Worm (Caenorhabditis elegans) whole organism, young adult: ENCODE measurements around the gene K03H1.13.

Experiments
- C06A6.2 ChIP-seq: fragments of 200-800 bp; sonication (Bioruptor generic); conservative IDR thresholded peaks from 2 replicates; pipeline ENCODE4 v1.3.6; 2022; ENCODE audit warnings: missing genetic modification characterization, missing compliant biosample characterization
- F10E7.11 ChIP-seq: sonication (generic microtip); optimal IDR thresholded peaks from 2 replicates; lab custom pipeline; 2017; ENCODE audit warnings: mild to moderate bottlenecking, missing genetic modification characterization, moderate library complexity, missing compliant biosample characterization
- F37B4.10 ChIP-seq: fragments of 200-800 bp; sonication (Bioruptor generic); IDR thresholded peaks from 2 replicates; pipeline ENCODE4 v1.3.6; 2022; ENCODE audit warnings: missing genetic modification characterization, missing compliant biosample characterization
- F52B5.7 ChIP-seq: sonication (generic microtip); optimal IDR thresholded peaks from 2 replicates; lab custom pipeline; 2016; ENCODE audit warnings: mild to moderate bottlenecking, missing genetic modification characterization, missing compliant biosample characterization
- F57A8.1 ChIP-seq: fragments of 200-800 bp; sonication (Bioruptor generic); optimal IDR thresholded peaks from 2 replicates; lab custom pipeline; 2018; ENCODE audit warnings: mild to moderate bottlenecking, missing genetic modification characterization, moderate library complexity, missing compliant biosample characterization
- K12H6.12 ChIP-seq: fragments of 200-800 bp; sonication (Bioruptor generic); optimal IDR thresholded peaks from 2 replicates; lab custom pipeline; 2018; ENCODE audit warnings: mild to moderate bottlenecking, missing genetic modification characterization, missing compliant biosample characterization
- Y95B8A.8 ChIP-seq: fragments of 200-800 bp; sonication (Bioruptor generic); IDR thresholded peaks from 2 replicates; pipeline ENCODE4 v1.3.6; 2022; ENCODE audit warnings: missing genetic modification reagents, missing genetic modification characterization, missing compliant biosample characterization
- ZK185.1 ChIP-seq: sonication (generic microtip); optimal IDR thresholded peaks from 2 replicates; lab custom pipeline; 2016; ENCODE audit warnings: mild to moderate bottlenecking, missing genetic modification characterization, missing compliant biosample characterization; ENCODE audit not compliant: poor library complexity, severe bottlenecking
- ama-1 ChIP-seq, 3 experiments: fragments of 150-350 bp in 1 of 3; sonication (generic microtip) in 2 of 3; optimal IDR thresholded peaks; 2 replicates each; lab custom pipeline; 2014 to 2018; ENCODE audit warnings: missing biosample characterization in 2 of 3, missing genetic modification characterization in 2 of 3, missing genetic modification reagents in 2 of 3
- aptf-2 ChIP-seq: fragments of 200-800 bp; sonication (Bioruptor generic); conservative IDR thresholded peaks from 2 replicates; pipeline ENCODE4 v1.3.6; 2022; ENCODE audit warnings: missing genetic modification reagents, missing genetic modification characterization, missing compliant biosample characterization
- atf-7 ChIP-seq: sonication (generic microtip); optimal IDR thresholded peaks from 2 replicates; lab custom pipeline; 2017; ENCODE audit warnings: mild to moderate bottlenecking, missing genetic modification characterization, missing compliant biosample characterization
- athp-1 ChIP-seq: sonication (generic microtip); optimal IDR thresholded peaks from 2 replicates; lab custom pipeline; 2017; ENCODE audit warnings: mild to moderate bottlenecking, missing genetic modification characterization, missing compliant biosample characterization
- attf-5 ChIP-seq: fragments of 200-800 bp; sonication (Bioruptor generic); optimal IDR thresholded peaks from 2 replicates; lab custom pipeline; 2018; ENCODE audit warnings: mild to moderate bottlenecking, missing genetic modification characterization, missing compliant biosample characterization
- attf-6 ChIP-seq: fragments of 200-800 bp; sonication (Bioruptor generic); IDR thresholded peaks from 2 replicates; pipeline ENCODE4 v1.3.6; 2022; ENCODE audit warnings: missing genetic modification reagents, missing genetic modification characterization, missing compliant biosample characterization
- cebp-2 ChIP-seq: fragments of 200-800 bp; sonication (Bioruptor generic); IDR thresholded peaks from 2 replicates; pipeline ENCODE4 v1.3.6; 2022; ENCODE audit warnings: missing genetic modification characterization, missing compliant biosample characterization
- ceh-27 ChIP-seq: fragments of 200-800 bp; sonication (Bioruptor generic); optimal IDR thresholded peaks from 2 replicates; lab custom pipeline; 2018; ENCODE audit warnings: mild to moderate bottlenecking, missing genetic modification characterization, moderate library complexity, missing compliant biosample characterization
- ceh-40 ChIP-seq: fragments of 200-800 bp; sonication (Bioruptor generic); IDR thresholded peaks from 2 replicates; pipeline ENCODE4 v1.3.6; 2022; ENCODE audit warnings: missing genetic modification characterization, missing compliant biosample characterization
- dpff-1 ChIP-seq: sonication (generic microtip); optimal IDR thresholded peaks from 2 replicates; lab custom pipeline; 2017; ENCODE audit warnings: mild to moderate bottlenecking, missing genetic modification characterization, missing compliant biosample characterization
- efl-1 ChIP-seq: fragments of 150-350 bp; optimal IDR thresholded peaks from 2 replicates; lab custom pipeline; 2014; ENCODE audit warnings: missing biosample characterization, missing genetic modification reagents, missing genetic modification characterization
- hlh-26 ChIP-seq: fragments of 200-800 bp; sonication (Bioruptor generic); conservative IDR thresholded peaks from 2 replicates; pipeline ENCODE4 v1.3.6; 2022; ENCODE audit warnings: missing genetic modification reagents, missing genetic modification characterization, missing compliant biosample characterization
- hrde-1 ChIP-seq: sonication (generic microtip); optimal IDR thresholded peaks from 2 replicates; lab custom pipeline; 2016; ENCODE audit warnings: missing genetic modification characterization, mild to moderate bottlenecking, missing compliant biosample characterization, moderate library complexity, missing genotype, missing genetic modification reagents, borderline replicate concordance
- lag-1 ChIP-seq: fragments of 200-800 bp; sonication (Bioruptor generic); IDR thresholded peaks from 2 replicates; pipeline ENCODE4 v1.3.6; 2022; ENCODE audit warnings: missing genetic modification reagents, missing genetic modification characterization, missing compliant biosample characterization
- let-526 ChIP-seq: fragments of 200-800 bp; sonication (Bioruptor generic); IDR thresholded peaks from 2 replicates; pipeline ENCODE4 v1.3.6; 2022; ENCODE audit warnings: missing genetic modification reagents, missing genetic modification characterization, missing compliant biosample characterization
- lin-54 ChIP-seq: fragments of 200-800 bp; sonication (Bioruptor generic); optimal IDR thresholded peaks from 2 replicates; lab custom pipeline; 2018; ENCODE audit warnings: mild to moderate bottlenecking, missing genetic modification characterization, missing compliant biosample characterization
- madf-10 ChIP-seq: sonication (generic microtip); optimal IDR thresholded peaks from 2 replicates; lab custom pipeline; 2016; ENCODE audit warnings: mild to moderate bottlenecking, missing genetic modification characterization, missing compliant biosample characterization
- madf-6 ChIP-seq: fragments of 200-800 bp; sonication (Bioruptor generic); IDR thresholded peaks from 2 replicates; pipeline ENCODE4 v1.3.6; 2022; ENCODE audit warnings: missing genetic modification reagents, missing genetic modification characterization, missing compliant biosample characterization
- mcd-1 ChIP-seq: fragments of 200-800 bp; sonication (Bioruptor generic); IDR thresholded peaks from 2 replicates; pipeline ENCODE4 v1.3.6; 2022; ENCODE audit warnings: missing genetic modification reagents, missing genetic modification characterization, missing compliant biosample characterization
- mel-28 ChIP-seq: sonication (generic microtip); optimal IDR thresholded peaks from 2 replicates; lab custom pipeline; 2016; ENCODE audit warnings: borderline replicate concordance, mild to moderate bottlenecking, missing genetic modification characterization, missing compliant biosample characterization
- mes-4 ChIP-seq: sonication (generic microtip); optimal IDR thresholded peaks from 2 replicates; lab custom pipeline; 2016; ENCODE audit warnings: missing genotype, missing genetic modification characterization, missing compliant biosample characterization
- nfyb-1 ChIP-seq: fragments of 200-800 bp; sonication (Bioruptor generic); IDR thresholded peaks from 2 replicates; pipeline ENCODE4 v1.3.6; 2022; ENCODE audit warnings: missing genetic modification reagents, missing genetic modification characterization, missing compliant biosample characterization
- nhr-90 ChIP-seq: sonication (generic microtip); optimal IDR thresholded peaks from 2 replicates; lab custom pipeline; 2016; ENCODE audit warnings: missing genotype, mild to moderate bottlenecking, missing genetic modification characterization, missing compliant biosample characterization
- pha-4 ChIP-seq: fragments of 150-350 bp; sonication (generic microtip); optimal IDR thresholded peaks from 2 replicates; lab custom pipeline; 2014; ENCODE audit warnings: missing biosample characterization, missing genetic modification reagents, missing genetic modification characterization
- rec-8 ChIP-seq, 2 experiments: sonication (generic microtip); optimal IDR thresholded peaks; 2 replicates each; lab custom pipeline; 2016; ENCODE audit warnings: mild to moderate bottlenecking in 2 of 2, missing genetic modification characterization in 2 of 2, missing genetic modification reagents in 2 of 2, missing genotype in 2 of 2, missing biosample characterization in 1 of 2, missing compliant biosample characterization in 1 of 2, moderate library complexity in 1 of 2
- tbp1 ChIP-seq: fragments of 200-800 bp; sonication (Bioruptor generic); optimal IDR thresholded peaks from 2 replicates; lab custom pipeline; 2018; ENCODE audit warnings: mild to moderate bottlenecking, missing genetic modification characterization, missing compliant biosample characterization
- tbx-9 ChIP-seq: sonication (generic microtip); optimal IDR thresholded peaks from 2 replicates; lab custom pipeline; 2016; ENCODE audit warnings: borderline replicate concordance, missing genetic modification characterization, inconsistent platforms, missing compliant biosample characterization
- ztf-26 ChIP-seq: sonication (generic microtip); optimal IDR thresholded peaks from 2 replicates; lab custom pipeline; 2017; ENCODE audit warnings: missing genetic modification characterization, missing compliant biosample characterization

Gene K03H1.13

ce11 chrIII:9929525-9929924 is 20.6 kb downstream of the K03H1.13 start:
- TF ChIP-seq efl-1: no peak
- TF ChIP-seq lag-1 (GFP tag; lab: Robert Waterston, UW): no peak
- TF ChIP-seq atf-7 (tag; lab: Kevin White, UChicago): no peak
- TF ChIP-seq F52B5.7 (tag; lab: Kevin White, UChicago): no peak
- no peak for TF ChIP-seq aptf-2 (GFP tag; lab: Robert Waterston, UW)
- TF ChIP-seq mcd-1 (GFP tag; lab: Robert Waterston, UW): no peak
- no peak for TF ChIP-seq hlh-26 (GFP tag; lab: Robert Waterston, UW)
- TF ChIP-seq Y95B8A.8 (GFP tag; lab: Robert Waterston, UW): no peak
- TF ChIP-seq ceh-40: no peak
- no peak for TF ChIP-seq nhr-90
- TF ChIP-seq pha-4 (tag; lab: Kevin White, UChicago): no peak
- no peak for TF ChIP-seq attf-6 (GFP tag; lab: Robert Waterston, UW)
- TF ChIP-seq mes-4 (tag; lab: Kevin White, UChicago): no peak
- TF ChIP-seq F57A8.1 (GFP tag; lab: Kevin White, UChicago): no peak
- TF ChIP-seq ztf-26 (tag; lab: Kevin White, UChicago): no peak
- TF ChIP-seq let-526 (GFP tag; lab: Robert Waterston, UW): no peak

ce11 chrIII:9928777-9929176 is 21.4 kb downstream of the K03H1.13 start, which contains the start of gene ttr-1:
TSS of gene ttr-1 (plus strand) at chrIII:9929077.
- TF ChIP-seq ama-1 (optimal IDR thresholded peaks at IDR 0.05; lab: Kevin White, UChicago) (peak; percentile 48), ama-1 (GFP tag; optimal IDR thresholded peaks at IDR 0.05; lab: Kevin White, UChicago) (no peak), madf-6 (GFP tag; lab: Robert Waterston, UW) (no peak)

- TF ChIP-seq lin-54: no peak
- no peak for TF ChIP-seq ceh-27 (GFP tag; lab: Kevin White, UChicago)
- TF ChIP-seq hrde-1 (tag; lab: Kevin White, UChicago): no peak
- TF ChIP-seq F37B4.10 (GFP tag; lab: Robert Waterston, UW): no peak
- no peak for TF ChIP-seq let-526 (GFP tag; lab: Robert Waterston, UW)
- TF ChIP-seq madf-10: no peak
- TF ChIP-seq nfyb-1 (GFP tag; lab: Robert Waterston, UW): no peak
- no peak for TF ChIP-seq C06A6.2 (GFP tag; lab: Robert Waterston, UW)
- no peak for TF ChIP-seq rec-8 (tag; optimal IDR thresholded peaks at IDR 0.05; lab: Kevin White, UChicago)
- no peak for TF ChIP-seq tbx-9
- TF ChIP-seq tbp1 (GFP tag; lab: Kevin White, UChicago): no peak
These were observed 22.8 kb downstream of the K03H1.13 start, which contains the start of gene ttr-2 for ce11 chrIII:9927378-9927777. TSS of gene ttr-2 (plus strand) at chrIII:9927769.

ce11 chrIII:9926650-9927049 is 23.5 kb downstream of the K03H1.13 start, which contains the start of gene ttr-3:
TSS of gene ttr-3 (minus strand) at chrIII:9926750.
- TF ChIP-seq attf-5 (GFP tag; lab: Kevin White, UChicago): no peak
- TF ChIP-seq ama-1 (optimal IDR thresholded peaks at IDR 0.05; lab: Kevin White, UChicago): no peak
- no peak for TF ChIP-seq ama-1 (GFP tag; optimal IDR thresholded peaks at IDR 0.05; lab: Kevin White, UChicago)
- no peak for TF ChIP-seq madf-6 (GFP tag; lab: Robert Waterston, UW)
- no peak for TF ChIP-seq mcd-1 (GFP tag; lab: Robert Waterston, UW)
- no peak for TF ChIP-seq ZK185.1 (tag; lab: Kevin White, UChicago)
- no peak for TF ChIP-seq lin-54
- no peak for TF ChIP-seq dpff-1 (tag; lab: Kevin White, UChicago)
- no peak for TF ChIP-seq mel-28 (tag; lab: Kevin White, UChicago)
- TF ChIP-seq K12H6.12 (tag; lab: Kevin White, UChicago): no peak
- TF ChIP-seq hlh-26 (GFP tag; lab: Robert Waterston, UW): no peak
- TF ChIP-seq F10E7.11: no peak
- TF ChIP-seq athp-1 (tag; lab: Kevin White, UChicago): no peak
- no peak for TF ChIP-seq attf-6 (GFP tag; lab: Robert Waterston, UW)
- TF ChIP-seq cebp-2 (GFP tag; lab: Robert Waterston, UW): no peak
- TF ChIP-seq, all 124 proteins: peak for 0
